Worm (Caenorhabditis elegans): ENCODE data around the gene sox-3.

sox-3 gene

ce11 chrX:14708176-14708642, 15.4 kb upstream of the sox-3 start:
- peak; percentile 11 for TF ChIP-seq fax-1 (tag; optimal IDR thresholded peaks at IDR 0.05)
- no peak for TF ChIP-seq ahr-1 (tag; optimal IDR thresholded peaks at IDR 0.05)
- TF ChIP-seq hlh-13 (GFP tag; optimal IDR thresholded peaks at IDR 0.05), result no peak
- no peak for TF ChIP-seq sox-2 (GFP tag; IDR thresholded peaks at IDR 0.05)
- peak; percentile 79 for TF ChIP-seq ref-2 (tag; optimal IDR thresholded peaks at IDR 0.05)
- TF ChIP-seq pag-3 (tag; optimal IDR thresholded peaks at IDR 0.05; ENCODE audit: borderline replicate concordance), result peak; percentile 15
- no peak for TF ChIP-seq ceh-30 (tag; optimal IDR thresholded peaks at IDR 0.05)
- no peak for TF ChIP-seq ama-1 (optimal IDR thresholded peaks at IDR 0.05)
- TF ChIP-seq ets-4 (tag; optimal IDR thresholded peaks at IDR 0.05), result peak; percentile 51
- TF ChIP-seq unc-86 (tag; optimal IDR thresholded peaks at IDR 0.05), result no peak
- peak; percentile 57 for TF ChIP-seq pqm-1 (tag; optimal IDR thresholded peaks at IDR 0.05)
- no peak for TF ChIP-seq elt-4 (tag; optimal IDR thresholded peaks at IDR 0.05)
- peak; percentile 26 for TF ChIP-seq K09A11.1 (tag; optimal IDR thresholded peaks at IDR 0.05; ENCODE audit: insufficient read depth)
- TF ChIP-seq C08G9.2 (tag; optimal IDR thresholded peaks at IDR 0.05), result peak; percentile 48
- TF ChIP-seq ceh-48 (tag; optimal IDR thresholded peaks at IDR 0.05), result peak; percentile 87
- no peak for TF ChIP-seq T23F11.4 (GFP tag; optimal IDR thresholded peaks at IDR 0.05)
- peak; percentile 80 for TF ChIP-seq ceh-19 (GFP tag; optimal IDR thresholded peaks at IDR 0.05)
- TF ChIP-seq fkh-10 (GFP tag; optimal IDR thresholded peaks at IDR 0.05), result no peak
- peak; percentile 44 for TF ChIP-seq elt-2 (tag; optimal IDR thresholded peaks at IDR 0.05)
- peak; percentile 53 for TF ChIP-seq madf-2 (tag; optimal IDR thresholded peaks at IDR 0.05)
- TF ChIP-seq ceh-14 (tag; optimal IDR thresholded peaks at IDR 0.05), result peak; percentile 81
- TF ChIP-seq pat-9 (tag; optimal IDR thresholded peaks at IDR 0.05), result no peak
- TF ChIP-seq syd-9 (tag; optimal IDR thresholded peaks at IDR 0.05), result peak; percentile 44
- peak; percentile 84 for TF ChIP-seq sdc-2 (tag; optimal IDR thresholded peaks at IDR 0.05)
- peak; percentile 49 for TF ChIP-seq ztf-16 (tag; optimal IDR thresholded peaks at IDR 0.05)
- no peak for TF ChIP-seq hlh-15 (tag; optimal IDR thresholded peaks at IDR 0.05)
- TF ChIP-seq sox-4 (tag; optimal IDR thresholded peaks at IDR 0.05), result no peak
- TF ChIP-seq ceh-18 (tag; optimal IDR thresholded peaks at IDR 0.05), result peak; percentile 97
- no peak for TF ChIP-seq K02D7.2 (tag; optimal IDR thresholded peaks at IDR 0.05)
- TF ChIP-seq ceh-34 (tag; optimal IDR thresholded peaks at IDR 0.05), result peak; percentile 82
- TF ChIP-seq F13H6.1 (tag; optimal IDR thresholded peaks at IDR 0.05), result peak; percentile 43
- TF ChIP-seq mec-3 (tag; optimal IDR thresholded peaks at IDR 0.05; ENCODE audit: borderline replicate concordance), result no peak
- no peak for TF ChIP-seq lin-11 (tag; optimal IDR thresholded peaks at IDR 0.05)
- peak; percentile 86 for TF ChIP-seq hlh-30 (tag; optimal IDR thresholded peaks at IDR 0.05; ENCODE audit: insufficient read depth)
- TF ChIP-seq ceh-45 (GFP tag; IDR thresholded peaks at IDR 0.05), result no peak
- TF ChIP-seq eyg-1 (tag; optimal IDR thresholded peaks at IDR 0.05), result no peak
- TF ChIP-seq pros-1 (tag; optimal IDR thresholded peaks at IDR 0.05), result peak; percentile 99
- TF ChIP-seq ttx-3 (tag; optimal IDR thresholded peaks at IDR 0.05), result no peak
- TF ChIP-seq ceh-2 (tag; optimal IDR thresholded peaks at IDR 0.05), result peak; percentile 15
- no peak for TF ChIP-seq ceh-22 (tag; optimal IDR thresholded peaks at IDR 0.05)
- TF ChIP-seq pha-2 (tag; optimal IDR thresholded peaks at IDR 0.05), result no peak
- peak; percentile 45 for TF ChIP-seq hlh-6 (tag; optimal IDR thresholded peaks at IDR 0.05)
- TF ChIP-seq che-1 (tag; optimal IDR thresholded peaks at IDR 0.05), result peak; percentile 18
- no peak for TF ChIP-seq Y22D7AL.16 (tag; optimal IDR thresholded peaks at IDR 0.05)
- no peak for TF ChIP-seq ceh-9 (tag; optimal IDR thresholded peaks at IDR 0.05)
- peak; percentile 33 for TF ChIP-seq fkh-6 (tag; optimal IDR thresholded peaks at IDR 0.05)
- TF ChIP-seq ceh-6 (GFP tag; optimal IDR thresholded peaks at IDR 0.05), result peak; percentile 5
- no peak for TF ChIP-seq tbx-7 (tag; optimal IDR thresholded peaks at IDR 0.05)
- TF ChIP-seq unc-55 (GFP tag; optimal IDR thresholded peaks at IDR 0.05), result peak; percentile 73
- TF ChIP-seq dve-1 (tag; optimal IDR thresholded peaks at IDR 0.05), result no peak
- TF ChIP-seq unc-42 (tag; optimal IDR thresholded peaks at IDR 0.05), result peak; percentile 89
- TF ChIP-seq rnt-1 (tag; optimal IDR thresholded peaks at IDR 0.05), result peak; percentile 49
- no peak for TF ChIP-seq zip-5 (tag; optimal IDR thresholded peaks at IDR 0.05)
- no peak for TF ChIP-seq nhr-11 (tag; optimal IDR thresholded peaks at IDR 0.05)
